Fruit fly (Drosophila melanogaster) ovary, adult (tissue): ENCODE results near the gene CG31848.

Experiments
- CG17801 ChIP-seq: fragments of 200-800 bp; optimal IDR thresholded peaks from 2 replicates; lab custom pipeline; 2019; ENCODE audit warnings: missing biosample characterization, mild to moderate bottlenecking, missing genetic modification characterization, moderate library complexity; ENCODE audit not compliant: partially characterized antibody

Gene CG31848

DNA sequence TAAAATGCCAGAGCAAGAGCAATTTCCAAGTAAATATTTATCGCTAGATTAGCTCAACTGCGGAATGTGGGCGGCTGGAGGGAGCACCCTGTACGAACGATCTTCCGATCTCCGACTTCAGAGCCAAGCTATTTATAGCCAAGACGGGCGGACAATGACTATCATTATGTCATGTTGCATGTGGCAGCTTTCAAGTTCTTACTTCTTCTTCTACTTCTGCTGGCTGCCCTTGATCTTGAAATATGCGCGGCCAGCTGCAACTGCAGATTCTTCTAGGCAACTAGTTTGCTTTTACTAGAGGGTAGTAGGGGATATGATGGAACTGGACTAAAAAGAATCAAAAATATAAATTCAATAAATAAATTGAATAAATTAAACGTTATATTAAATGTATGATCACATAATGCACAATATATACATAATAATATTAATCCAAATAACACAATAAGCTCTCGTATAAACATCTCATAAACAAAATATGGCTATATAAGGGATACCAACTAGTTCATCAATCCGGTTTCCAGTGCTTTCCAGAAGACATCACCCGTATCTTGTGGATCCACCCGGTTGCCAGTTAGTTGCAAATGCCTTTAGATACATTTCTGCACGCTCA, 2.5 kb upstream of the CG31848 start:
- no peak for TF ChIP-seq CG17801 (GFP tag; lab: Kevin White, UChicago)

DNA sequence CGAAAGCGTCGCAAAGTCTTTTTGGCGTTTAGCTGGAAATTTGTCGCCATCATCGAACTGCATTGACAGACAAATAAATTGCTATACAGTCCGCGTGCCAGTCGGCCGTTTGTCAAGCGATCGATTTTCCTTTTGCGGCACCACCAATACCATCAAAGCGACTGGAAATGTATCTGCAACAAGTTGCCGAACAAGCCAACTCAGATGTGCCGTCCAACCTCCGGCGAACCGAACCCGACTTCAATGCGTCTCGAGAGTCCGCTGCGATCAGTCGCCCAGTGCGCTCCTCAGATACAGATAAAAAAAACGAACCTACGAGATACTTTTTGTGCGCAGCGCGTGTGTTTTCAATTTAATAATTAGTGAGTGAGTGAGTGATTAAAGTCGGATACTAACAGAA, 951 bp upstream of the CG31848 start:
- no peak for TF ChIP-seq CG17801 (GFP tag; lab: Kevin White, UChicago)

DNA sequence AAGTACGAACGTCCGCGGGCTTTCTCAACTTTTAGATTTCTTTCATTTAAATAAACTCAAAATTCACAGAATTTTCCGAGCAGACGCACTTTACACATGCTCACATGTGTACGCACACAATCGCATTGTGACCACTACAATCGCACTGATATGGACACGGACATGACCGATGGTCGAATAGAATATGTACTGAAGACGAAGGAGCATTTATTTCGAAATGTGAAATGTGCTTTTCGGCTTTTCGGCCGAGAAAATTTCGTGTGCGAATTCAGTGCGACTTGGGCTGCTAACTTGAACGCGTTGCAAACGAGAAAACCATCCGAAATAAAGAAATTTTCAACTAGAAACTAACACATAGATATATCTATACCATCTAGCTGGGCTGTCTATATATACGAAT, 4.9 kb downstream of the CG31848 start, which contains the start of gene CG44085:
TSS of gene CG44085 (plus strand) at position 269 of the 400 bp plus-strand sequence.
- no peak for TF ChIP-seq CG17801 (GFP tag; lab: Kevin White, UChicago)

DNA sequence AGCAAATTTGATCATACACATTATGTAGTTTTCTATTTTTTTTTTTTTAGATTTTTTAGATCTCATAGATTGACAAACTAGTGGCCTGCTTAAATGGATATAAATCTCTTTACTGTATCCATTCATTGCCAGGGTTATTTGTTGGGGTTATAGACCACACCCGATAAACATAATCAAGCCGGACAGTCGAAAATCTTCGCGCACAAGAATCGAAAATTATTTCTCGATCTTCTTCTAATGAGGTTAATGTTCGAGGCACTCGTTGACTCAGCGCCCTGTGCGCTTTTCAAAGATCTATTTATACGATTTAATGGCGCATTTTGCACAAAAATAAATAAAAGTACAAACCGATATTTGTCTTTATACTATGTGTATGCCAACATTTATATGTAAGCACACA, 6.0 kb downstream of the CG31848 start, which contains the start of gene CG31730:
TSS of gene CG31730 (minus strand) at position 101 of the 400 bp plus-strand sequence.
- TF ChIP-seq CG17801 (GFP tag; lab: Kevin White, UChicago) = no peak

DNA sequence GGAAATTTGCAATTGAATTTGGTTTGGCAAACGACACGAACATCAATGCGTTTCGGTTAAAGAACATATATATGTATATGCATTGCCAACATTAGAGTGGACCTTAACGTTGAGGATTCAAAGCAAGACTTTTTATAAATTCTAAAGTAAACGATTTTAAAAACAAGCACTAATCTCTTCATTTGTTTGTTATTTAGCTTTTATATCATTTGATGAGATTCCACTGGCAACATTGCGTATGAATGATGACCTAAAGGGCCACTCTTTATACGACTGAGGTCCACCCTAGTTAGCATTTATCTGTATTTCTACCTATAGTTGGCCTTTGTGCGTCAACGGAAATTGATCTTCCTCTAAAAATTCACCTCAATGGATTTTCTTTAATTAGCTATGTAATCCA, 7.0 kb downstream of the CG31848 start:
- TF ChIP-seq CG17801 (GFP tag; lab: Kevin White, UChicago) = no peak

DNA sequence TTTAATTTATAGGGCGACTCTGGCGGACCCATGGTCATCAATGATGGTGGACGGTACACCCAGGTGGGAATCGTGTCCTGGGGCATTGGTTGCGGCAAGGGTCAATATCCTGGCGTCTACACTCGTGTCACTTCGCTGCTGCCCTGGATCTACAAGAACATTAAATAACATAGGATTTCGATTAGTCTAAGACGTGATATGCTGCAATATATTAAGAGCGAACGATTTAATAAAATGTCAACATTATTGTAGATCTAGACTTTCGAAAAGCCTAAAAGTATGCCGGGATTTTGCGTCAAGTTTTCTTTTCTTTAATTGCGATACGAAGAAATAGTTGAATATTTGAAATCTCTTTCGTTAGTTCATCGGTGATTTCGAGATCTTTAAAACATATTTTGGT, 8.5 kb downstream of the CG31848 start, which contains the start of gene Naa20B:
TSS of gene Naa20B (plus strand) at position 301 of the 400 bp plus-strand sequence.
- TF ChIP-seq CG17801 (GFP tag; lab: Kevin White, UChicago) = no peak

DNA sequence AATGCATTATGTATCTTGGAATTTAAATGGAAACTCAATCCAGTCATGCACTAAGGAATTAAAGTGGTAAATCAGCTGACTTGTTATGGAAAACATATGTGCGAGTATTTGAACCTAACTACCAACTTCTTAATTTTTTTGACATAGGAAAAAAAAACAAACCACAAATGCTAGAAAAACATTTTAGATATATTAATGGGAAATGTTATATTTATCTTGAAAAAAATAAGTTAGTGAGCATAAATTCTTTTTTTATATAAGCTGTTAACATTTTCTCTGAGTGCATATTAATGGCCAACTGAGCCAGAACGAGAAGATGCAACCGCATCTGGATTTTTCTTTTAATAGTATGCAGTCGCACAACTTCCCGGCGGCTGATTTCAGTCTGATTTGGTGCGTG, 14.5 kb downstream of the CG31848 start:
- TF ChIP-seq CG17801 (GFP tag; lab: Kevin White, UChicago) = no peak

DNA sequence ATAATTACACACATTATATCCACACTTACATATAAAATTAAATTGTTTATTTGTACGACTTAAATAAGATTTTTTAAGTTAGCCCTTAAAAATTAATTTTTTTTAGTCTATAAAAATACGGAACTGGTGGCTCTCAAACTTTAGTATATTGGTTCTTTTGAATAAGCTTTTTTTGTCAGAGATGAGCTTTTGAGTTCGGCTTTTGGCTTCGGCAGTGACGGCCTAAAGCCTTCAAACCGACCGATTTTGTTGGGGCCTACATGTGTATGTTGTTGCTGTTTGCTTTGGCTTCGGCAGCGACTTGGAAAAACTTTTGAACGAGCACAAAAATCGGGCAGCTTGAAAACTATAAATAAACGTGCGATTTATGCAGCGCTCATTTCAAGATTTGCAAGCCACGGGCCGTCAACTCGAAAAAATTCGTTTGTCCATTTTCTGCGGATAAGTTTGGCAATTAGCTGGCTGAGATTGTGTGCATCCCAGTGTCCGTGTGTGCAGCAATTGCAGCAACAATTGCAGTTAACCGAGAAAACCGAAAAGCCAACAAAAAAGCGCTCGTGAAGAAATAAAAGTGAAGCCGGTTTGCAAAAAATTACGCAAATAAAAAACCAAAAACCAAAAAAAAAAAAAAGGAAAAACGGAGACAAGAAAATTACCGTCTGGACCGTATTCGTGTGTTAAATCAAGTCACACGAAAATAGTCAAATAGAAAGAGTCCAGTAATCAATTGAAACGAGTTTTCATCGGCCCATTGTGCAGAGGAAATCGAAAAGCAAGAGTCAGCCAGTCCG, 19.6 kb downstream of the CG31848 start, which contains the start of gene CG16820:
TSS of gene CG16820 (plus strand) at position 378 of the 791 bp plus-strand sequence.
- no peak for TF ChIP-seq CG17801 (GFP tag; lab: Kevin White, UChicago)

DNA sequence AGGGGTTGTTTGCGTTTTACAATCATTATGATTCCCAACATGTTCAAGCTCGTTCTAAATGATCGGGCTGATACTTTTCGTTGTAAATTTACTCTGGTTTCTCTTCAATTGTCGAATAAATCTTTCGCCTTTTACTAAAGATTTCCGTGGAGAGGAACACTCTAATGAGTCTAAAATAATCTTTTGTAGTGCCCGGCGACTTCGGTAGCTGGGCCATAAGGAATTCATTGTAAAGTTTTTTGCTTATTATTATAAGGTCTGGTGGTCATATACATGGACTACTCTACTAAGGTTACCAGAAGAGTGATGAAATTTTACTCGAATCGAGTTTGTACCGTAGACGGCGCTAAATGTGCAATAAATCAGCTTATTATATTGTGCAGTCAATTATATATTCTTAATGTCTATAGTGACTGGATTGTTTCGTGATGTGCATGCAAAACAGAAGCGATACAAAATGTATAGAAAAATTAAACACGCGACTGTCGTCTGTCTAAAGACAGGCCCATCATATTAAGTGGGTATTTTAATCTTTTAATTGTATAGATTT, 20.8 kb downstream of the CG31848 start:
- TF ChIP-seq CG17801 (GFP tag; lab: Kevin White, UChicago) = no peak

DNA sequence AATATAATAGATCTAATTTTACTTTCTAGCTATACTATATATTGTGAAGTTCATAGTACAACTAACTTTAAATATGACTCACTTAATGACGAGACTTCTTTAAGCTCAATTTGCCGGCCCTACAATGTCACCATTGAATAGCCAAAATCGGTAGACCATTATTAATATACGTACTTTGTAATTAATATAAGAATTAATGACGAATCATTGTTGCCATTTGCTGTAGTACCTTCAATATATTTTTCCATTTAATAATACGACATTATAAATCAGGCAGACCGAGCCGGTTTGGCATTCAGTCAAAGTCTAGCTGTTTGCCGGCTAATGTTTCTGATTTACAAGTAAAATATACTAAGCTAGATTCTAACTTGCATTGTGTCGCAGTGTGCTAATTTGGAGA, 26.0 kb downstream of the CG31848 start, which contains the start of gene Jhbp13:
TSS of gene Jhbp13 (plus strand) at position 301 of the 400 bp plus-strand sequence.
- TF ChIP-seq CG17801 (GFP tag; lab: Kevin White, UChicago) = no peak

DNA sequence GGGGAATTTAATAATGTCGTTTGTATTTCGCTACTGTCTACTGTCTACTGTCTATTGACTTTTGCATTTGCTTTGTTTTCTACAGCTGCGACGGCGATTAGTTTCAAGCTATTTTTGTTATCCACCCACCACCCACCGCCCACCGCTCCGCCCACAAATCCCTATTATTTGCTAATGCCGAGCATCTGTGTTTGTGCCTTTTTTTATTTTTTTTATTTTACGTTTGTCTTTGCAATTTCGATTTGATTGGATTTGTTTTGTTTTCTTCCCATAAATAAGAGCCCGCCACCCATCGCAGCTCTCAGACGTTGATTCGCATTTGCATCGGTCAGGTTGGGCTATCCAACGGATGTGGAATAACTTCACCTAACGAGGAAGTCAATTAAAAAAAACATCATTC, 29.5 kb downstream of the CG31848 start, which contains the start of gene Jhbp14:
TSS of gene Jhbp14 (plus strand) at position 301 of the 400 bp plus-strand sequence.
- no peak for TF ChIP-seq CG17801 (GFP tag; lab: Kevin White, UChicago)

DNA sequence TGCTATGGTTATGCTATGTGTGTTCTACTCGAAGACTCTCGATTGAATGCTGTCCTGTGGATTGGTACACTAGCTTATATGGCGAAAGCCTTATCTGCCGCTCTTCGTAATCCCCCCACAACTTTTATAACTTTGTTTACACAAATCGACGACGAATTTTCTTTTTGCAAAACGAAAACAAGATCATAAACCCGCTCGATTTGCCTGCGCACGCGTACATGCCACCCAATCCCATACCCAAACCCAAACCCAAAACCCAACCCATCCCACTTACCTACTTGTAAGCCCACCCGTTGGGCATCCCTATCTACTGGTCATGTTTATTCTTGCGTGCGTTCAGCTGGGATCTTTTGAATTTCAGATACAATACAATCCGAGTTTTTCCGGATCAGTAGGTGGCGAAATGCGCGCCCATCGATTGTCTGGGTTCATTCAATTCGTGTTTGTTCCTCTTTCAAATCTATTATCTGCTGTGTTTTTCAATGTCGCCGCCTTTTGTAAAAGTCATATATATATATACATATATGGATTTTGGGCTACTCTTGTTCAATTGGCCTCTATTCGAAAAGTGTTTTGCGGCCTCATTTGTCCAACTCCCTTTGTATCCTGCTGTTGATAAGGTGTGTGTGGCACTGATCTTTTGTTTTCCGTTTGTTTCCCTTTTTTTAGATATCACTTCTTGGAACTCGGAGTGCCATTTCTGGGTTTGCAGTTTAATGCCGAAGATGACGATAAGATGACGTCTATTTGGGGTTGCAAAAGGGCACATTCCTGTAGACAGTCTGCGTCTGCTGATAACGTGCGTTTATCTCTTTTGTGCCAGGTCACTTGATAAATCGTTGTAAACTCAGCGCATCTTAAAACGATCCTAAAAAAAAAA, 30.8 kb downstream of the CG31848 start, which contains the start of gene Mabi:
TSS of gene Mabi (minus strand) at position 51 of the 880 bp plus-strand sequence.
- TF ChIP-seq CG17801 (GFP tag; lab: Kevin White, UChicago) = no peak

DNA sequence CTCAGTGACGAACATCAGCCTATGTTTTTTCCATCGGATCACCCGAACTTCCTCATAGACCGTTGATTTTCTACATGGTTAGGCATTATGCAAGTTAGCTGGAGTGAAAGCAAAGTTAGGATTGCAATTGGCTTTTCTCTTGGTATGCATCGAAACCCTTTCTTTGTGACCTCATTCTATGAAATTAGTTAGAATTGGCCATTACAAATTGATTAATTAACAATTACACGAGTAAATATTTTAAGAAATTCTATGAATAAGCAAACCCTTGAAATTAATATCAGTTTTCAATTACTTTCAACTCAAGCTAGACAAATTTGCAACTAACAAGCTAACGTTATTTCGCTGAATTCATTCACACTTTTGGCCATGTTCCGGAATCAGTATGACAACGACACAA, 33.9 kb downstream of the CG31848 start, which contains the start of gene Prosalpha6T:
TSS of gene Prosalpha6T (plus strand) at position 301 of the 400 bp plus-strand sequence.
- TF ChIP-seq CG17801 (GFP tag; lab: Kevin White, UChicago) = no peak

DNA sequence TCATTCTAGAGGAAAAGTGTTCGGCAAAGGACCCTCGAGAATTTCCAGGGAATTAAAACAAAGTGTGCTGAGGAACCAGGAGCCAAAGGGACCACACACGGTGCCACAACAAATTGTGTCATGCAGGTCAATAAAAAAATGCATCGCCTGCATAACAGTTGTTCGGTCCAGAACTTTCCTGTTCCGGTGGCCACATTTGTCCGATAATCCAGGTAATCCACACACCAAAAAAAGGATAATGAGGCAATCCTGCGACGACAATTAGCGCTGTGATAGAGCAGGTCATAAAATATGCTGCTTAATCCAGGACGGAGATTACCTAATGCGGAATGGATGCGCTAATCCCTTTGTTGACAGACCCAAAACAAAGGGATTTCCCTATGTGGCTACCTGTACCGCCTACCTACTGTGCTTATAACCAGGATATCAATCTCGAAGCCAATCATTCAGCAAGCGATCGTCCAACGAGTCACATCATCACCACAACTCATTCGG, 36.2 kb downstream of the CG31848 start, which contains the start of gene CG16815:
TSS of gene CG16815 (plus strand) at position 445 of the 495 bp plus-strand sequence.
- TF ChIP-seq CG17801 (GFP tag; lab: Kevin White, UChicago) = no peak
